Fruit fly (Drosophila melanogaster) whole organism, embryonic: ENCODE data around the gene CG43249.
A peak's percentile ranks its signal among the peaks of the same experiment; 100 is the strongest.

ENCODE experiments used
- BEAF-32 ChIP-seq: fragments of 200-800 bp; sonication (Bioruptor generic); optimal IDR thresholded peaks from 3 replicates; lab custom pipeline; 2017; ENCODE audit warnings: missing biosample characterization, missing genetic modification characterization, mild to moderate bottlenecking, moderate library complexity, missing genetic modification reagents
- CG12155 ChIP-seq: fragments of 200-800 bp; sonication (Bioruptor generic); optimal IDR thresholded peaks from 3 replicates; lab custom pipeline; 2016; ENCODE audit warnings: missing biosample characterization, missing genetic modification characterization
- CG12942 ChIP-seq: fragments of 200-800 bp; sonication (Bioruptor generic); optimal IDR thresholded peaks from 3 replicates; lab custom pipeline; 2016; ENCODE audit warnings: missing biosample characterization, missing genetic modification characterization
- CG13287 ChIP-seq: fragments of 200-800 bp; sonication (Bioruptor generic); IDR thresholded peaks from 2 replicates; pipeline ENCODE4 v1.3.6; 2022; ENCODE audit warnings: missing biosample characterization, missing genetic modification characterization; ENCODE audit not compliant: partially characterized antibody
- CG13296 ChIP-seq: fragments of 200-800 bp; sonication (Bioruptor generic); optimal IDR thresholded peaks from 3 replicates; lab custom pipeline; 2018; ENCODE audit warnings: missing biosample characterization, mild to moderate bottlenecking, missing genetic modification characterization
- CG14965 ChIP-seq: fragments of 200-800 bp; sonication (Bioruptor generic); optimal IDR thresholded peaks from 2 replicates; lab custom pipeline; 2016; ENCODE audit warnings: missing biosample characterization, missing genetic modification characterization, borderline replicate concordance
- CG15269 ChIP-seq: fragments of 200-800 bp; sonication (Bioruptor generic); optimal IDR thresholded peaks from 2 replicates; lab custom pipeline; 2018; ENCODE audit warnings: missing biosample characterization, mild to moderate bottlenecking, missing genetic modification characterization, moderate library complexity
- CG15696 ChIP-seq: fragments of 200-800 bp; sonication (Bioruptor generic); optimal IDR thresholded peaks from 2 replicates; lab custom pipeline; 2019; ENCODE audit warnings: missing biosample characterization, mild to moderate bottlenecking, missing genetic modification characterization, moderate library complexity
- CG16815 ChIP-seq: fragments of 200-800 bp; sonication (Bioruptor generic); optimal IDR thresholded peaks from 3 replicates; lab custom pipeline; 2017; ENCODE audit warnings: missing biosample characterization, mild to moderate bottlenecking, missing genetic modification characterization
- CG18011 ChIP-seq: fragments of 200-800 bp; sonication (Bioruptor generic); optimal IDR thresholded peaks from 2 replicates; lab custom pipeline; 2017; ENCODE audit warnings: missing biosample characterization, missing genetic modification characterization, mild to moderate bottlenecking, moderate library complexity, missing genotype
- CG18599 ChIP-seq: fragments of 200-800 bp; sonication (Bioruptor generic); optimal IDR thresholded peaks from 3 replicates; lab custom pipeline; 2017; ENCODE audit warnings: missing biosample characterization, missing genetic modification characterization, mild to moderate bottlenecking, moderate library complexity, missing genetic modification reagents
- CG2712 ChIP-seq: fragments of 200-800 bp; optimal IDR thresholded peaks from 3 replicates; lab custom pipeline; 2019; ENCODE audit warnings: missing biosample characterization, mild to moderate bottlenecking, missing genetic modification characterization, moderate library complexity
- CG30403 ChIP-seq: fragments of 200-800 bp; sonication (Bioruptor generic); optimal IDR thresholded peaks from 3 replicates; lab custom pipeline; 2016; ENCODE audit warnings: missing biosample characterization, missing genetic modification characterization
- CG3407 ChIP-seq: fragments of 200-800 bp; sonication (Bioruptor generic); optimal IDR thresholded peaks from 2 replicates; lab custom pipeline; 2018; ENCODE audit warnings: missing biosample characterization, mild to moderate bottlenecking, missing genetic modification characterization
- CG4617 ChIP-seq: fragments of 200-800 bp; sonication (Bioruptor generic); optimal IDR thresholded peaks from 3 replicates; lab custom pipeline; 2016; ENCODE audit warnings: missing biosample characterization, missing genetic modification characterization, borderline replicate concordance
- CG6689 ChIP-seq: fragments of 200-800 bp; sonication (Bioruptor generic); IDR thresholded peaks from 2 replicates; pipeline ENCODE4 v1.3.6; 2022; ENCODE audit warnings: missing biosample characterization, missing genetic modification characterization
- CG7839 ChIP-seq: fragments of 200-800 bp; sonication (Bioruptor generic); optimal IDR thresholded peaks from 3 replicates; lab custom pipeline; 2018; ENCODE audit warnings: missing biosample characterization, mild to moderate bottlenecking, missing genetic modification characterization, moderate library complexity
- CG9215 ChIP-seq: fragments of 200-800 bp; sonication (Bioruptor generic); IDR thresholded peaks from 2 replicates; pipeline ENCODE4 v1.3.6; 2022; ENCODE audit warnings: missing biosample characterization, missing genetic modification characterization
- CG9797 ChIP-seq: fragments of 200-800 bp; sonication (Bioruptor generic); optimal IDR thresholded peaks from 3 replicates; lab custom pipeline; 2018; ENCODE audit warnings: missing biosample characterization, mild to moderate bottlenecking, missing genetic modification characterization
- CkIIα-i1 ChIP-seq: fragments of 200-800 bp; sonication (Bioruptor generic); IDR thresholded peaks from 2 replicates; pipeline ENCODE4 v1.3.6; 2022; ENCODE audit warnings: missing biosample characterization, missing genetic modification characterization
- Dad ChIP-seq: fragments of 200-800 bp; sonication (Bioruptor generic); optimal IDR thresholded peaks from 3 replicates; lab custom pipeline; 2016; ENCODE audit warnings: missing biosample characterization, missing genetic modification characterization
- Gsc ChIP-seq: fragments of 200-800 bp; sonication (Bioruptor generic); IDR thresholded peaks from 2 replicates; pipeline ENCODE4 v1.3.6; 2022; ENCODE audit warnings: missing biosample characterization, missing genetic modification characterization
- H2.0 ChIP-seq: fragments of 200-800 bp; sonication (Bioruptor generic); IDR thresholded peaks from 2 replicates; pipeline ENCODE4 v1.3.6; 2022; ENCODE audit warnings: missing biosample characterization, missing genetic modification characterization
- Hr3 ChIP-seq: fragments of 200-800 bp; sonication (Bioruptor generic); optimal IDR thresholded peaks from 3 replicates; lab custom pipeline; 2016; ENCODE audit warnings: missing biosample characterization, missing genetic modification characterization
- Med ChIP-seq: fragments of 200-800 bp; sonication (Bioruptor generic); peaks from one replicate; lab custom pipeline; 2016; ENCODE audit warnings: missing biosample characterization, missing genetic modification characterization, mild to moderate bottlenecking, inconsistent platforms, moderate library complexity
- Oli ChIP-seq: fragments of 200-800 bp; sonication (Bioruptor generic); optimal IDR thresholded peaks from 2 replicates; lab custom pipeline; 2018; ENCODE audit warnings: missing biosample characterization, mild to moderate bottlenecking, missing genetic modification characterization, moderate library complexity
- Six4 ChIP-seq: fragments of 200-800 bp; sonication (Bioruptor generic); optimal IDR thresholded peaks from 2 replicates; lab custom pipeline; 2016; ENCODE audit warnings: missing biosample characterization, missing genetic modification characterization
- Ssrp ChIP-seq: fragments of 200-800 bp; sonication (Bioruptor generic); optimal IDR thresholded peaks from 2 replicates; lab custom pipeline; 2018; ENCODE audit warnings: missing biosample characterization, mild to moderate bottlenecking, missing genetic modification characterization, moderate library complexity
- aop ChIP-seq: fragments of 200-800 bp; sonication (Bioruptor generic); IDR thresholded peaks from 2 replicates; pipeline ENCODE4 v1.3.6; 2022; ENCODE audit warnings: missing biosample characterization, missing genetic modification characterization
- ara ChIP-seq: fragments of 200-800 bp; sonication (Bioruptor generic); IDR thresholded peaks from 2 replicates; pipeline ENCODE4 v1.3.6; 2022; ENCODE audit warnings: missing biosample characterization, missing genetic modification characterization
- bbx ChIP-seq: fragments of 200-800 bp; sonication (Bioruptor generic); IDR thresholded peaks from 2 replicates; pipeline ENCODE4 v1.3.6; 2022; ENCODE audit warnings: missing biosample characterization, missing genetic modification characterization; ENCODE audit not compliant: partially characterized antibody
- bcd ChIP-seq: fragments of 200-800 bp; sonication (Bioruptor generic); optimal IDR thresholded peaks from 2 replicates; lab custom pipeline; 2017; ENCODE audit warnings: missing biosample characterization, mild to moderate bottlenecking, missing genetic modification characterization
- btn ChIP-seq: fragments of 200-800 bp; sonication (Bioruptor generic); optimal IDR thresholded peaks from 2 replicates; lab custom pipeline; 2016; ENCODE audit warnings: missing biosample characterization, missing genetic modification characterization
- crc ChIP-seq: fragments of 200-800 bp; sonication (Bioruptor generic); optimal IDR thresholded peaks from 2 replicates; lab custom pipeline; 2016; ENCODE audit warnings: missing biosample characterization, missing genetic modification characterization
- hbn ChIP-seq: fragments of 200-800 bp; sonication (Bioruptor generic); IDR thresholded peaks from 2 replicates; pipeline ENCODE4 v1.3.6; 2022; ENCODE audit warnings: missing biosample characterization, missing genetic modification characterization; ENCODE audit not compliant: partially characterized antibody
- her ChIP-seq: fragments of 200-800 bp; sonication (Bioruptor generic); optimal IDR thresholded peaks from 2 replicates; lab custom pipeline; 2016; ENCODE audit warnings: missing biosample characterization, missing genetic modification characterization
- ind ChIP-seq: fragments of 200-800 bp; sonication (Bioruptor generic); optimal IDR thresholded peaks from 3 replicates; lab custom pipeline; 2016; ENCODE audit warnings: missing biosample characterization, missing genetic modification characterization
- inv ChIP-seq: fragments of 200-800 bp; sonication (Bioruptor generic); IDR thresholded peaks from 2 replicates; pipeline ENCODE4 v1.3.6; 2022; ENCODE audit warnings: missing biosample characterization, missing genetic modification characterization; ENCODE audit not compliant: partially characterized antibody
- jigr1 ChIP-seq: fragments of 200-800 bp; sonication (Bioruptor generic); IDR thresholded peaks from 3 replicates; pipeline ENCODE4 v1.3.6; 2022; ENCODE audit warnings: missing biosample characterization, missing genetic modification characterization
- lbe ChIP-seq: fragments of 200-800 bp; sonication (Bioruptor generic); optimal IDR thresholded peaks from 2 replicates; lab custom pipeline; 2016; ENCODE audit warnings: missing biosample characterization, mild to moderate bottlenecking, missing genetic modification characterization
- otp ChIP-seq: fragments of 200-800 bp; sonication (Bioruptor generic); IDR thresholded peaks from 3 replicates; pipeline ENCODE4, ENCODE4 v1.3.6; 2022; ENCODE audit warnings: missing biosample characterization, missing genetic modification characterization
- peb ChIP-seq: fragments of 200-800 bp; sonication (Bioruptor generic); IDR thresholded peaks from 2 replicates; pipeline ENCODE4 v1.3.6; 2022; ENCODE audit warnings: missing biosample characterization, missing genetic modification characterization
- pho ChIP-seq: fragments of 200-800 bp; sonication (Bioruptor generic); optimal IDR thresholded peaks from 2 replicates; lab custom pipeline; 2016; ENCODE audit warnings: missing biosample characterization, missing genetic modification characterization
- ranshi ChIP-seq: fragments of 200-800 bp; sonication (Bioruptor generic); IDR thresholded peaks from 2 replicates; pipeline ENCODE4 v1.3.6; 2022; ENCODE audit warnings: missing biosample characterization, missing genetic modification characterization
- sr ChIP-seq: fragments of 200-800 bp; sonication (Bioruptor generic); IDR thresholded peaks from 3 replicates; pipeline ENCODE4 v1.3.6; 2022; ENCODE audit warnings: missing biosample characterization, missing genetic modification characterization
- stc ChIP-seq: fragments of 200-800 bp; sonication (Bioruptor generic); IDR thresholded peaks from 2 replicates; pipeline ENCODE4 v1.3.6; 2022; ENCODE audit warnings: missing biosample characterization, missing genetic modification characterization
- stwl ChIP-seq: fragments of 200-800 bp; sonication (Bioruptor generic); optimal IDR thresholded peaks from 3 replicates; lab custom pipeline; 2018; ENCODE audit warnings: missing biosample characterization, mild to moderate bottlenecking, missing genetic modification characterization, moderate library complexity
- tap ChIP-seq: fragments of 200-800 bp; optimal IDR thresholded peaks from 3 replicates; lab custom pipeline; 2019; ENCODE audit warnings: missing biosample characterization, mild to moderate bottlenecking, missing genetic modification characterization, moderate library complexity
- tgo ChIP-seq: fragments of 200-800 bp; sonication (Bioruptor generic); IDR thresholded peaks from 3 replicates; pipeline ENCODE4 v1.3.6; 2022; ENCODE audit warnings: missing biosample characterization, missing genetic modification characterization
- tin ChIP-seq: fragments of 200-800 bp; sonication (Bioruptor generic); optimal IDR thresholded peaks from 3 replicates; lab custom pipeline; 2016; ENCODE audit warnings: missing biosample characterization, missing genetic modification characterization
- wor ChIP-seq: fragments of 200-800 bp; sonication (Bioruptor generic); IDR thresholded peaks from 2 replicates; pipeline ENCODE4 v1.3.6; 2022; ENCODE audit warnings: missing biosample characterization, missing genetic modification characterization
- zfh2 ChIP-seq: fragments of 200-800 bp; sonication (Bioruptor generic); optimal IDR thresholded peaks from 2 replicates; lab custom pipeline; 2016; ENCODE audit warnings: missing biosample characterization, missing genetic modification characterization

CG43249 gene

dm6 chr3L:16309972-16310371 is 5.9 kb downstream of the CG43249 start (continued):
- no peak for TF ChIP-seq tin (GFP tag; lab: Kevin White, UChicago)
- TF ChIP-seq jigr1: no peak
- no peak for TF ChIP-seq CG18011
- TF ChIP-seq zfh2: peak; percentile 76
- TF ChIP-seq stc: no peak
- no peak for TF ChIP-seq stwl (tag; lab: Kevin White, UChicago)
- TF ChIP-seq CG9797 (GFP tag; lab: Kevin White, UChicago): no peak
- TF ChIP-seq CG15696: no peak
- TF ChIP-seq BEAF-32 (GFP tag; lab: Kevin White, UChicago): no peak
- 0 out of 2 replicates have a peak, but pooled peaks have one; percentile 29 for TF ChIP-seq ranshi (GFP tag; lab: Robert Waterston, UW)
- peak; percentile 4 for TF ChIP-seq pho (GFP tag; lab: Kevin White, UChicago)
- TF ChIP-seq CG2712 (tag; lab: Kevin White, UChicago): no peak
- no peak for TF ChIP-seq CG7839 (tag; lab: Kevin White, UChicago)
- peak; percentile 40 for TF ChIP-seq her (GFP tag; lab: Kevin White, UChicago)
- TF ChIP-seq lbe (GFP tag; lab: Kevin White, UChicago): no peak
- no peak for TF ChIP-seq Oli (tag; lab: Kevin White, UChicago)
- TF ChIP-seq peb (GFP tag; lab: Robert Waterston, UW): no peak
- TF ChIP-seq Ssrp (tag; lab: Kevin White, UChicago): no peak
- no peak for TF ChIP-seq ind (GFP tag; lab: Kevin White, UChicago)
- TF ChIP-seq CG30403 (GFP tag; lab: Kevin White, UChicago): peak; percentile 38
- no peak; the same call in 2 of the 3 replicates for TF ChIP-seq tgo (GFP tag; lab: Robert Waterston, UW)
- no peak for TF ChIP-seq aop (GFP tag; lab: Robert Waterston, UW)
- TF ChIP-seq wor (GFP tag; lab: Robert Waterston, UW): no peak
- TF ChIP-seq bcd: no peak
- TF ChIP-seq Six4 (GFP tag; lab: Kevin White, UChicago): no peak
- no peak for TF ChIP-seq tap
- no peak for TF ChIP-seq CG4617 (GFP tag; lab: Kevin White, UChicago)
- peak; percentile 86 for TF ChIP-seq Med
- TF ChIP-seq crc (GFP tag; lab: Kevin White, UChicago): no peak
- no peak for TF ChIP-seq otp
- no peak for TF ChIP-seq CG13296 (GFP tag; lab: Kevin White, UChicago)
- TF ChIP-seq hbn (GFP tag; lab: Robert Waterston, UW): no peak
- peak; percentile 49; the same call in 1 of the 2 replicates for TF ChIP-seq H2.0 (GFP tag; lab: Robert Waterston, UW)
- no peak for TF ChIP-seq CG12155 (GFP tag; lab: Kevin White, UChicago)
- TF ChIP-seq CG14965 (GFP tag; lab: Kevin White, UChicago): no peak
- TF ChIP-seq CG13287 (GFP tag; lab: Robert Waterston, UW): no peak
- TF ChIP-seq Hr3: no peak
- no peak for TF ChIP-seq sr (GFP tag; lab: Robert Waterston, UW)
- TF ChIP-seq CkIIα-i1 (GFP tag; lab: Robert Waterston, UW): no peak
- TF ChIP-seq CG15269 (tag; lab: Kevin White, UChicago): peak; percentile 10
- TF ChIP-seq Gsc (GFP tag; lab: Robert Waterston, UW): no peak
- TF ChIP-seq btn (GFP tag; lab: Kevin White, UChicago): no peak
- peak; percentile 42 for TF ChIP-seq CG18599 (GFP tag; lab: Kevin White, UChicago)
- peak; percentile 42 for TF ChIP-seq CG9215 (GFP tag; lab: Robert Waterston, UW)
- no peak for TF ChIP-seq CG12942 (GFP tag; lab: Kevin White, UChicago)
- TF ChIP-seq CG16815 (GFP tag; lab: Kevin White, UChicago): peak; percentile 14
- no peak for TF ChIP-seq bbx (GFP tag; lab: Robert Waterston, UW)
- TF ChIP-seq CG6689 (GFP tag; lab: Robert Waterston, UW): no peak
- no peak for TF ChIP-seq inv (GFP tag; lab: Robert Waterston, UW)
- 0 out of 2 replicates have a peak, but pooled peaks have one; percentile 14 for TF ChIP-seq ara
- no peak for TF ChIP-seq Dad (GFP tag; lab: Kevin White, UChicago)
- no peak for TF ChIP-seq CG3407 (GFP tag; lab: Kevin White, UChicago)
